Fruit fly (Drosophila melanogaster): Measurements from ENCODE around the gene grp.

Gene grp

dm6 chr2L:16719643-16720515, 40.0 kb downstream of the grp start, which contains the start of gene Cyt-c-p (continued):
- TF ChIP-seq CG4328 (GFP tag; optimal IDR thresholded peaks at IDR 0.05), result no peak
- no peak for TF ChIP-seq CG17802 (tag; optimal IDR thresholded peaks at IDR 0.05)
- TF ChIP-seq CG31224 (GFP tag; IDR thresholded peaks at IDR 0.05), result no peak
- TF ChIP-seq h (optimal IDR thresholded peaks at IDR 0.05), result no peak
- peak; percentile 6 for TF ChIP-seq wek (GFP tag; optimal IDR thresholded peaks at IDR 0.05)
- peak; percentile 72 for TF ChIP-seq MESR4 (GFP tag; optimal IDR thresholded peaks at IDR 0.05)
- TF ChIP-seq grau (tag; optimal IDR thresholded peaks at IDR 0.05), result peak; percentile 37
- TF ChIP-seq lab (GFP tag; optimal IDR thresholded peaks at IDR 0.05), result peak; percentile 64
- TF ChIP-seq CG10267 (tag; optimal IDR thresholded peaks at IDR 0.05), result peak; percentile 56
- no peak; the same call in none of the 2 replicates for TF ChIP-seq CG42726 (GFP tag; IDR thresholded peaks at IDR 0.05; ENCODE audit: partially characterized antibody)
- TF ChIP-seq CG9727 (GFP tag; optimal IDR thresholded peaks at IDR 0.05), result peak; percentile 44
- TF ChIP-seq slp2 (GFP tag; optimal IDR thresholded peaks at IDR 0.05), result no peak
- peak; percentile 75 for TF ChIP-seq zen (tag; optimal IDR thresholded peaks at IDR 0.05)
- TF ChIP-seq CG9437 (GFP tag; optimal IDR thresholded peaks at IDR 0.05), result peak; percentile 48
- peak; percentile 85 for TF ChIP-seq BEAF-32 (GFP tag; optimal IDR thresholded peaks at IDR 0.05)
- no peak for TF ChIP-seq tgo (GFP tag; IDR thresholded peaks at IDR 0.05)
- peak; percentile 18 for TF ChIP-seq CG7987 (GFP tag; optimal IDR thresholded peaks at IDR 0.05)
- TF ChIP-seq nerfin-2 (GFP tag; IDR thresholded peaks at IDR 0.05; ENCODE audit: partially characterized antibody), result 0 out of 2 replicates have a peak, but pooled peaks have one; percentile 16
- no peak for TF ChIP-seq pho (GFP tag; optimal IDR thresholded peaks at IDR 0.05)
- no peak for TF ChIP-seq kah (GFP tag; optimal IDR thresholded peaks at IDR 0.05)
- TF ChIP-seq CG18764 (GFP tag; optimal IDR thresholded peaks at IDR 0.05), result no peak
- TF ChIP-seq Sry-δ (GFP tag; optimal IDR thresholded peaks at IDR 0.05), result peak; percentile 70
- peak; percentile 78 for TF ChIP-seq stwl (tag; optimal IDR thresholded peaks at IDR 0.05)
- peak; percentile 6 for TF ChIP-seq gcm2 (GFP tag; optimal IDR thresholded peaks at IDR 0.05)
- peak; percentile 55 for TF ChIP-seq Hmr (GFP tag; optimal IDR thresholded peaks at IDR 0.05)
- no peak for TF ChIP-seq ro (GFP tag; IDR thresholded peaks at IDR 0.05)
- no peak for TF ChIP-seq CG8944 (GFP tag; optimal IDR thresholded peaks at IDR 0.05)
- TF ChIP-seq Vsx1 (GFP tag; optimal IDR thresholded peaks at IDR 0.05), result peak; percentile 17
- TF ChIP-seq pnt (GFP tag; optimal IDR thresholded peaks at IDR 0.05), result no peak
- TF ChIP-seq CG31441 (GFP tag; IDR thresholded peaks at IDR 0.05), result 0 out of 2 replicates have a peak, but pooled peaks have one; percentile 12
- peak; percentile 65 for TF ChIP-seq gro (GFP tag; optimal IDR thresholded peaks at IDR 0.05)
- peak; percentile 87 for TF ChIP-seq CG17186 (GFP tag; optimal IDR thresholded peaks at IDR 0.05)
- peak; percentile 53 for TF ChIP-seq scrt (GFP tag; optimal IDR thresholded peaks at IDR 0.05)
- peak; percentile 20 for TF ChIP-seq CG8924 (tag; optimal IDR thresholded peaks at IDR 0.05)
- peak; percentile 11 for TF ChIP-seq CG12155 (GFP tag; optimal IDR thresholded peaks at IDR 0.05)
- TF ChIP-seq odd (GFP tag; optimal IDR thresholded peaks at IDR 0.05), result no peak
- no peak for TF ChIP-seq Hey (tag; optimal IDR thresholded peaks at IDR 0.05)
- no peak for TF ChIP-seq CG11398 (GFP tag; optimal IDR thresholded peaks at IDR 0.05)
- no peak for TF ChIP-seq sens-2 (GFP tag; IDR thresholded peaks at IDR 0.05)
- TF ChIP-seq Scr (GFP tag; IDR thresholded peaks at IDR 0.05; ENCODE audit: partially characterized antibody), result peak; percentile 68
- TF ChIP-seq CG18011 (GFP tag; optimal IDR thresholded peaks at IDR 0.05), result peak; percentile 99
- TF ChIP-seq CG30431 (GFP tag; optimal IDR thresholded peaks at IDR 0.05), result no peak
- TF ChIP-seq gcm (GFP tag; optimal IDR thresholded peaks at IDR 0.05), result peak; percentile 40
- peak; percentile 12; the same call in 1 of the 3 replicates for TF ChIP-seq dysf (GFP tag; IDR thresholded peaks at IDR 0.05)
- TF ChIP-seq Abd-B (GFP tag; optimal IDR thresholded peaks at IDR 0.05), result peak; percentile 94
- TF ChIP-seq YL-1 (GFP tag; optimal IDR thresholded peaks at IDR 0.05), result peak; percentile 38
- TF ChIP-seq CG34376 (GFP tag; optimal IDR thresholded peaks at IDR 0.05), result peak; percentile 88
- TF ChIP-seq CG3847 (GFP tag; IDR thresholded peaks at IDR 0.05), result peak; percentile 61
